Worm (Caenorhabditis elegans): ENCODE data around the gene cks-1.

ce11 chrIV:8538011-8538658, 24.4 kb downstream of the cks-1 start:
- TF ChIP-seq flt-1 (GFP tag; IDR thresholded peaks at IDR 0.05) (no peak), ztf-29 (GFP tag; IDR thresholded peaks at IDR 0.05) (no peak), cog-1 (tag; optimal IDR thresholded peaks at IDR 0.05) (no peak)

Data from whole organism, midembryonic.